Worm (Caenorhabditis elegans): ENCODE measurements around the gene uda-1.

uda-1 gene

ce11 chrV:9962394-9962793 lies 42.2 kb upstream of the uda-1 start, which contains the start of gene madf-4:
TSS of gene madf-4 (minus strand) at chrV:9962494.
- TF ChIP-seq K09A11.1 (tag; optimal IDR thresholded peaks at IDR 0.05; ENCODE audit: insufficient read depth), result no peak

- no peak for TF ChIP-seq hlh-8 (tag; optimal IDR thresholded peaks at IDR 0.05)
- no peak for TF ChIP-seq unc-42 (tag; optimal IDR thresholded peaks at IDR 0.05)
- no peak for TF ChIP-seq eyg-1 (tag; optimal IDR thresholded peaks at IDR 0.05)
- no peak for TF ChIP-seq hlh-30 (tag; optimal IDR thresholded peaks at IDR 0.05; ENCODE audit: insufficient read depth)
- TF ChIP-seq nfya-1 (tag; optimal IDR thresholded peaks at IDR 0.05), result no peak
Measured at ce11 chrV:9962916-9963315, 41.6 kb upstream of the uda-1 start.

ce11 chrV:9964152-9964785 lies 40.3 kb upstream of the uda-1 start:
- TF ChIP-seq odd-2 (tag; optimal IDR thresholded peaks at IDR 0.05) (no peak), pqm-1 (tag; optimal IDR thresholded peaks at IDR 0.05) (no peak), hlh-6 (tag; optimal IDR thresholded peaks at IDR 0.05) (peak; percentile 48), ztf-16 (tag; optimal IDR thresholded peaks at IDR 0.05) (no peak), ceh-14 (tag; optimal IDR thresholded peaks at IDR 0.05) (peak; percentile 26), dve-1 (tag; optimal IDR thresholded peaks at IDR 0.05) (no peak), unc-42 (tag; optimal IDR thresholded peaks at IDR 0.05) (peak; percentile 21), ceh-31 (tag; optimal IDR thresholded peaks at IDR 0.05) (peak; percentile 28), F13H6.1 (tag; optimal IDR thresholded peaks at IDR 0.05) (no peak), pha-2 (tag; optimal IDR thresholded peaks at IDR 0.05) (no peak), lim-6 (tag; optimal IDR thresholded peaks at IDR 0.05) (no peak), Y22D7AL.16 (tag; optimal IDR thresholded peaks at IDR 0.05) (no peak), hlh-8 (tag; optimal IDR thresholded peaks at IDR 0.05) (no peak), ref-2 (tag; optimal IDR thresholded peaks at IDR 0.05) (peak; percentile 16)

- TF ChIP-seq unc-42 (tag; optimal IDR thresholded peaks at IDR 0.05), result peak; percentile 4
- no peak for TF ChIP-seq fax-1 (tag; optimal IDR thresholded peaks at IDR 0.05)
Measured at ce11 chrV:9965891-9966290, 38.7 kb upstream of the uda-1 start.

ce11 chrV:9970119-9970518 lies 34.4 kb upstream of the uda-1 start:
- TF ChIP-seq hlh-13 (GFP tag; optimal IDR thresholded peaks at IDR 0.05), result peak; percentile 90
- peak; percentile 95 for TF ChIP-seq pat-9 (tag; optimal IDR thresholded peaks at IDR 0.05)
- peak; percentile 43 for TF ChIP-seq odd-2 (tag; optimal IDR thresholded peaks at IDR 0.05)
- TF ChIP-seq K09A11.1 (tag; optimal IDR thresholded peaks at IDR 0.05; ENCODE audit: insufficient read depth), result peak; percentile 61
- TF ChIP-seq pha-4 (tag; optimal IDR thresholded peaks at IDR 0.05), result no peak
- TF ChIP-seq ceh-14 (tag; optimal IDR thresholded peaks at IDR 0.05), result peak; percentile 95
- TF ChIP-seq hlh-6 (tag; optimal IDR thresholded peaks at IDR 0.05), result peak; percentile 95
- peak; percentile 95 for TF ChIP-seq ztf-16 (tag; optimal IDR thresholded peaks at IDR 0.05)
- TF ChIP-seq pros-1 (tag; optimal IDR thresholded peaks at IDR 0.05), result peak; percentile 60
- peak; percentile 87 for TF ChIP-seq madf-2 (tag; optimal IDR thresholded peaks at IDR 0.05)
- TF ChIP-seq ama-1 (optimal IDR thresholded peaks at IDR 0.05), result no peak
- TF ChIP-seq che-1 (tag; optimal IDR thresholded peaks at IDR 0.05), result peak; percentile 91
- TF ChIP-seq sdc-2 (tag; optimal IDR thresholded peaks at IDR 0.05), result peak; percentile 85
- TF ChIP-seq unc-55 (GFP tag; optimal IDR thresholded peaks at IDR 0.05), result no peak
- peak; percentile 96 for TF ChIP-seq syd-9 (tag; optimal IDR thresholded peaks at IDR 0.05)
- TF ChIP-seq eyg-1 (tag; optimal IDR thresholded peaks at IDR 0.05), result peak; percentile 81
- TF ChIP-seq ref-2 (tag; optimal IDR thresholded peaks at IDR 0.05), result peak; percentile 83
- TF ChIP-seq dve-1 (tag; optimal IDR thresholded peaks at IDR 0.05), result peak; percentile 76
- peak; percentile 90 for TF ChIP-seq ceh-9 (tag; optimal IDR thresholded peaks at IDR 0.05)
- TF ChIP-seq fkh-10 (GFP tag; optimal IDR thresholded peaks at IDR 0.05), result peak; percentile 15
- peak; percentile 96 for TF ChIP-seq ceh-19 (GFP tag; optimal IDR thresholded peaks at IDR 0.05)
- peak; percentile 90 for TF ChIP-seq npax-4 (tag; optimal IDR thresholded peaks at IDR 0.05)
- TF ChIP-seq ttx-3 (tag; optimal IDR thresholded peaks at IDR 0.05), result peak; percentile 96
- TF ChIP-seq lim-6 (tag; optimal IDR thresholded peaks at IDR 0.05), result peak; percentile 77
- peak; percentile 93 for TF ChIP-seq hlh-15 (tag; optimal IDR thresholded peaks at IDR 0.05)
- peak; percentile 78 for TF ChIP-seq ceh-48 (tag; optimal IDR thresholded peaks at IDR 0.05)
- TF ChIP-seq ceh-34 (tag; optimal IDR thresholded peaks at IDR 0.05), result peak; percentile 95
- peak; percentile 82 for TF ChIP-seq ceh-31 (tag; optimal IDR thresholded peaks at IDR 0.05)
- TF ChIP-seq ets-4 (tag; optimal IDR thresholded peaks at IDR 0.05), result peak; percentile 71
- TF ChIP-seq zip-5 (tag; optimal IDR thresholded peaks at IDR 0.05), result peak; percentile 74
- TF ChIP-seq T23F11.4 (GFP tag; optimal IDR thresholded peaks at IDR 0.05), result peak; percentile 93
- TF ChIP-seq mec-3 (tag; optimal IDR thresholded peaks at IDR 0.05; ENCODE audit: borderline replicate concordance), result peak; percentile 69
- peak; percentile 95 for TF ChIP-seq unc-86 (tag; optimal IDR thresholded peaks at IDR 0.05)
- TF ChIP-seq nhr-11 (tag; optimal IDR thresholded peaks at IDR 0.05), result no peak

All from whole organism, late embryonic.